Fruit fly (Drosophila melanogaster): ENCODE data around the gene CG7878.

dm6 chr3R:8160056-8161017 is 37.8 kb downstream of the CG7878 start:
- TF ChIP-seq CG8478 (optimal IDR thresholded peaks at IDR 0.05) (no peak), CTCF (optimal IDR thresholded peaks at IDR 0.05) (no peak)
